Worm (Caenorhabditis elegans) whole organism, midembryonic: ENCODE data around the gene Y49F6A.12.

Experiments
- cog-1 ChIP-seq: sonication (generic microtip); optimal IDR thresholded peaks from 2 replicates; lab custom pipeline; 2016; ENCODE audit warnings: missing genetic modification characterization, missing compliant biosample characterization
- flt-1 ChIP-seq: fragments of 200-800 bp; sonication (Bioruptor generic); IDR thresholded peaks from 2 replicates; pipeline ENCODE4 v1.3.6; 2022; ENCODE audit warnings: missing genetic modification characterization, missing compliant biosample characterization
- klf-2 ChIP-seq: fragments of 200-800 bp; sonication (Bioruptor generic); conservative IDR thresholded peaks from 2 replicates; pipeline ENCODE4 v1.3.6; 2022; ENCODE audit warnings: missing genetic modification reagents, missing genetic modification characterization, missing compliant biosample characterization
- ref-1 ChIP-seq: fragments of 200-800 bp; sonication (Bioruptor generic); conservative IDR thresholded peaks from 2 replicates; pipeline ENCODE4 v1.3.6; 2022; ENCODE audit warnings: missing genetic modification reagents, missing genetic modification characterization, missing compliant biosample characterization
- ztf-23 ChIP-seq: fragments of 200-800 bp; sonication (Bioruptor generic); IDR thresholded peaks from 2 replicates; pipeline ENCODE4 v1.3.6; 2022; ENCODE audit warnings: missing genetic modification reagents, missing genetic modification characterization, missing compliant biosample characterization
- ztf-29 ChIP-seq: fragments of 200-800 bp; sonication (Bioruptor generic); IDR thresholded peaks from 2 replicates; pipeline ENCODE4 v1.3.6; 2022; ENCODE audit warnings: missing genetic modification reagents, missing genetic modification characterization, missing compliant biosample characterization

DNA sequence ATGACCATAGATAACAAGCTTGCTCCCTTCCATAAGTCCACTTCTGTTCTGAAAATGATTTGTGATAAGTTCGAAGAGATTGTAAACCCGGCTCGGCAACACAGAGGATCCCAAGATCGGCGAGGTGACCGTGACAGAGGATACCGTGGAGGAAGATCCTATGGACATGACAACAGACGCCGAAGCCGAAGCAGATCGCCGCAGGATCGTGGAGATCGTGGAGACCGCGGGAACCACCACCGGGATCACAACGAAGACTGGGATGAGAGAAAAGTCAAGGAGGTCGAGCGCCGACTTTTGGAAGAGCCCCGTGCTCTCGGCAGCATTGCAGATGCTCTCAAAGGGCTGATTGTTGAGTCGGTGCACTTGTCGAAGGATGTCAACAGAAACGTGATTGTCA lies 9.1 kb downstream of the Y49F6A.12 start:
- TF ChIP-seq ztf-23 (GFP tag; lab: Robert Waterston, UW) (no peak), cog-1 (no peak), ztf-29 (GFP tag; lab: Robert Waterston, UW) (no peak), ref-1 (GFP tag; lab: Robert Waterston, UW) (no peak), flt-1 (GFP tag; lab: Robert Waterston, UW) (no peak), klf-2 (no peak)
